Worm (Caenorhabditis elegans) whole organism, L1 larva: ENCODE data around the gene doxa-1.

Source experiments
- grh-1 ChIP-seq: fragments of 200-800 bp; sonication (Bioruptor generic); IDR thresholded peaks from 2 replicates; pipeline ENCODE4 v1.3.6; 2022; ENCODE audit warnings: missing genetic modification reagents, missing genetic modification characterization, missing compliant biosample characterization
- snu-23 ChIP-seq: sonication (generic microtip); optimal IDR thresholded peaks from 2 replicates; lab custom pipeline; 2016; ENCODE audit warnings: missing genetic modification characterization, missing compliant biosample characterization

DNA sequence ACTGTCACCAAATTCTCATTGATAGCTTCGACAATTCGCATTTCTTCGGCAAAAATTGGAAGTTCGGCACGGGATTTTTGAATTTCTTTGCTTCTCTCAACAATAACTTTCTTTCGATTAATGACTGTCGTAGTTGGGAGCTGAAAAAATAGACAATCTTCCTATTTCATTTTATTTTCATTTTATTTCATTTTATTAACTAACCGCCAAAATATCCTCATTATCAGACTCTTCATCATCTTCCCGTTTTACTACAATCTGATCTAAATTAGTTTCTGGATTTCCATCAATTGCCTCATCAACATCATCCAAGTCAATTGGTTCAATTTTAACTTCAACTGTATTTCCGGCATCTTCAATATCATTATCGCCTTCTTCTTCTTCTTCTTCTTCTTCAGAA is 32.7 kb downstream of the doxa-1 start:
- no peak for TF ChIP-seq snu-23 (GFP tag; lab: Kevin White, UChicago)
- no peak for TF ChIP-seq grh-1 (GFP tag; lab: Robert Waterston, UW)
